Fruit fly (Drosophila melanogaster): Measurements from ENCODE around the gene CG12535.

CG12535 gene

dm6 chrX:3476009-3476408 is 27.3 kb upstream of the CG12535 start (continued):
- TF ChIP-seq chn (GFP tag; optimal IDR thresholded peaks at IDR 0.05): peak; percentile 35
- 0 out of 2 replicates have a peak, but pooled peaks have one; percentile 15 for TF ChIP-seq ara (GFP tag; IDR thresholded peaks at IDR 0.05)
- no peak for TF ChIP-seq D (optimal IDR thresholded peaks at IDR 0.05)
- peak; percentile 34 for TF ChIP-seq D (GFP tag; optimal IDR thresholded peaks at IDR 0.05)
- TF ChIP-seq Doc3 (GFP tag; IDR thresholded peaks at IDR 0.05; ENCODE audit: partially characterized antibody): no peak
- no peak for TF ChIP-seq ems (GFP tag; optimal IDR thresholded peaks at IDR 0.05)
- no peak for TF ChIP-seq Rfx (GFP tag; IDR thresholded peaks at IDR 0.05)
- no peak for TF ChIP-seq knrl (GFP tag; IDR thresholded peaks at IDR 0.05; ENCODE audit: partially characterized antibody)
- peak; percentile 21 for TF ChIP-seq ATbp (GFP tag; optimal IDR thresholded peaks at IDR 0.05)
- TF ChIP-seq Hr51 (GFP tag; optimal IDR thresholded peaks at IDR 0.05): peak in 1 of 2 experiments; percentile 59
- no peak for TF ChIP-seq Poxn (GFP tag; IDR thresholded peaks at IDR 0.05)
- no peak for TF ChIP-seq CG6854 (GFP tag; optimal IDR thresholded peaks at IDR 0.05)
- TF ChIP-seq CG1603 (tag; optimal IDR thresholded peaks at IDR 0.05): peak; percentile 45
- peak; percentile 14 for TF ChIP-seq CG16863 (GFP tag; optimal IDR thresholded peaks at IDR 0.05)
- TF ChIP-seq CG7928 (GFP tag; optimal IDR thresholded peaks at IDR 0.05): no peak
- TF ChIP-seq CG12299 (tag; optimal IDR thresholded peaks at IDR 0.05): no peak
- TF ChIP-seq Meics (GFP tag; optimal IDR thresholded peaks at IDR 0.05): no peak
- TF ChIP-seq HHEX (GFP tag; optimal IDR thresholded peaks at IDR 0.05): peak; percentile 8
- TF ChIP-seq CG17359 (tag; optimal IDR thresholded peaks at IDR 0.05): peak; percentile 54
- TF ChIP-seq ato (GFP tag; IDR thresholded peaks at IDR 0.05; ENCODE audit: partially characterized antibody): no peak
- TF ChIP-seq CG16779 (GFP tag; IDR thresholded peaks at IDR 0.05): no peak
- no peak for TF ChIP-seq fd64A (GFP tag; optimal IDR thresholded peaks at IDR 0.05)
- TF ChIP-seq salm (tag; optimal IDR thresholded peaks at IDR 0.05): no peak
- peak; percentile 13 for TF ChIP-seq Bteb2 (GFP tag; optimal IDR thresholded peaks at IDR 0.05)
- 0 out of 2 replicates have a peak, but pooled peaks have one; percentile 6 for TF ChIP-seq ssp (GFP tag; IDR thresholded peaks at IDR 0.05)
- peak; percentile 36 for TF ChIP-seq ewg (GFP tag; optimal IDR thresholded peaks at IDR 0.05)
- no peak for TF ChIP-seq Kr (GFP tag; optimal IDR thresholded peaks at IDR 0.05)
- no peak for TF ChIP-seq CG4282 (GFP tag; optimal IDR thresholded peaks at IDR 0.05)
- TF ChIP-seq CG31441 (GFP tag; IDR thresholded peaks at IDR 0.05): peak; percentile 52
- TF ChIP-seq crp (GFP tag; optimal IDR thresholded peaks at IDR 0.05): no peak
- TF ChIP-seq fu2 (GFP tag; optimal IDR thresholded peaks at IDR 0.05): no peak
- TF ChIP-seq pnt (GFP tag; optimal IDR thresholded peaks at IDR 0.05): no peak
- TF ChIP-seq h (optimal IDR thresholded peaks at IDR 0.05): no peak
- TF ChIP-seq her (GFP tag; optimal IDR thresholded peaks at IDR 0.05): no peak
- no peak for TF ChIP-seq Ets65A (GFP tag)
- TF ChIP-seq Oli (tag; optimal IDR thresholded peaks at IDR 0.05): peak; percentile 40
- TF ChIP-seq CG31224 (GFP tag; IDR thresholded peaks at IDR 0.05): no peak
- TF ChIP-seq Awh (GFP tag; IDR thresholded peaks at IDR 0.05): no peak
- no peak; the same call in 3 of the 4 replicates for TF ChIP-seq Gug (GFP tag; IDR thresholded peaks at IDR 0.05)
- TF ChIP-seq hkb (optimal IDR thresholded peaks at IDR 0.05): no peak
- TF ChIP-seq hkb (GFP tag; IDR thresholded peaks at IDR 0.05): peak; percentile 62
- TF ChIP-seq CG8478 (optimal IDR thresholded peaks at IDR 0.05): no peak
- no peak for TF ChIP-seq caup (GFP tag; optimal IDR thresholded peaks at IDR 0.05; ENCODE audit: severe bottlenecking)
- no peak for TF ChIP-seq CG12155 (GFP tag; optimal IDR thresholded peaks at IDR 0.05)
- peak; percentile 63 for TF ChIP-seq ttk (GFP tag; IDR thresholded peaks at IDR 0.05)
- TF ChIP-seq Jarid2 (GFP tag; optimal IDR thresholded peaks at IDR 0.05): no peak
- peak; percentile 12 for TF ChIP-seq oc (tag; optimal IDR thresholded peaks at IDR 0.05)
- TF ChIP-seq Hr78 (GFP tag; optimal IDR thresholded peaks at IDR 0.05): no peak
- no peak for TF ChIP-seq hth (optimal IDR thresholded peaks at IDR 0.05)
- TF ChIP-seq so (GFP tag; IDR thresholded peaks at IDR 0.05): 0 out of 3 replicates have a peak, but pooled peaks have one; percentile 16
- no peak for TF ChIP-seq Nf-YB (GFP tag; optimal IDR thresholded peaks at IDR 0.05)
- no peak for TF ChIP-seq zf30C (GFP tag; optimal IDR thresholded peaks at IDR 0.05)
